Fruit fly (Drosophila melanogaster) whole organism, embryonic: ENCODE measurements around the gene cnc.

Source experiments
- Antp ChIP-seq: fragments of 200-800 bp; sonication (Bioruptor generic); optimal IDR thresholded peaks from 3 replicates; lab custom pipeline; 2016; ENCODE audit warnings: missing biosample characterization, missing genetic modification characterization
- CG10147 ChIP-seq: fragments of 200-800 bp; sonication (Bioruptor generic); optimal IDR thresholded peaks from 2 replicates; lab custom pipeline; 2019; ENCODE audit warnings: missing biosample characterization, mild to moderate bottlenecking, missing genetic modification characterization, moderate library complexity
- CG10654 ChIP-seq: fragments of 200-800 bp; sonication (Bioruptor generic); optimal IDR thresholded peaks from 2 replicates; lab custom pipeline; 2016; ENCODE audit warnings: missing biosample characterization, missing genetic modification characterization
- CG12744 ChIP-seq: fragments of 200-800 bp; sonication (Bioruptor generic); optimal IDR thresholded peaks from 2 replicates; lab custom pipeline; 2016; ENCODE audit warnings: missing biosample characterization, missing genetic modification characterization
- CG14965 ChIP-seq: fragments of 200-800 bp; sonication (Bioruptor generic); optimal IDR thresholded peaks from 2 replicates; lab custom pipeline; 2016; ENCODE audit warnings: missing biosample characterization, missing genetic modification characterization, borderline replicate concordance
- CG1529 ChIP-seq: fragments of 200-800 bp; sonication (Bioruptor generic); optimal IDR thresholded peaks from 3 replicates; lab custom pipeline; 2018; ENCODE audit warnings: missing biosample characterization, missing genetic modification characterization
- CG1602 ChIP-seq: fragments of 200-800 bp; sonication (Bioruptor generic); optimal IDR thresholded peaks from 3 replicates; lab custom pipeline; 2016; ENCODE audit warnings: missing biosample characterization, missing genetic modification characterization
- CG17186 ChIP-seq: fragments of 200-800 bp; sonication (Bioruptor generic); optimal IDR thresholded peaks from 3 replicates; lab custom pipeline; 2017; ENCODE audit warnings: missing biosample characterization, missing genetic modification reagents, missing genetic modification characterization
- CG17385 ChIP-seq: fragments of 200-800 bp; sonication (Bioruptor generic); optimal IDR thresholded peaks from 3 replicates; lab custom pipeline; 2018; ENCODE audit warnings: missing biosample characterization, mild to moderate bottlenecking, missing genetic modification characterization
- CG18599 ChIP-seq: fragments of 200-800 bp; sonication (Bioruptor generic); optimal IDR thresholded peaks from 3 replicates; lab custom pipeline; 2017; ENCODE audit warnings: missing biosample characterization, missing genetic modification characterization, mild to moderate bottlenecking, moderate library complexity, missing genetic modification reagents
- CG2889 ChIP-seq: fragments of 200-800 bp; sonication (Bioruptor generic); IDR thresholded peaks from 3 replicates; pipeline ENCODE4 v1.3.6; 2022; ENCODE audit warnings: missing biosample characterization, missing genetic modification characterization
- CG3163 ChIP-seq: fragments of 200-800 bp; sonication (Bioruptor generic); optimal IDR thresholded peaks from 3 replicates; lab custom pipeline; 2016; ENCODE audit warnings: missing biosample characterization, missing genetic modification characterization
- CG4360 ChIP-seq: fragments of 200-800 bp; sonication (Bioruptor generic); IDR thresholded peaks from 2 replicates; pipeline ENCODE4 v1.3.6; 2022; ENCODE audit warnings: missing biosample characterization, missing genetic modification characterization
- CG6272 ChIP-seq: fragments of 200-800 bp; sonication (Bioruptor generic); IDR thresholded peaks from 2 replicates; pipeline ENCODE4 v1.3.6; 2022; ENCODE audit warnings: missing biosample characterization, missing genetic modification characterization
- CG6791 ChIP-seq: fragments of 200-800 bp; sonication (Bioruptor generic); IDR thresholded peaks from 3 replicates; pipeline ENCODE4 v1.3.6; 2022; ENCODE audit warnings: missing biosample characterization, missing genetic modification characterization; ENCODE audit not compliant: partially characterized antibody
- CG7372 ChIP-seq: fragments of 200-800 bp; sonication (Bioruptor generic); IDR thresholded peaks from 2 replicates; pipeline ENCODE4 v1.3.6; 2022; ENCODE audit warnings: missing biosample characterization, missing genetic modification characterization
- CG8478 ChIP-seq: fragments of >200 bp; optimal IDR thresholded peaks from 2 replicates; lab custom pipeline; 2018
- CG9437 ChIP-seq: fragments of 200-800 bp; sonication (Bioruptor generic); optimal IDR thresholded peaks from 2 replicates; lab custom pipeline; 2018; ENCODE audit warnings: missing biosample characterization, mild to moderate bottlenecking, missing genetic modification characterization
- CG9876 ChIP-seq: fragments of 200-800 bp; sonication (Bioruptor generic); optimal IDR thresholded peaks from 2 replicates; lab custom pipeline; 2016; ENCODE audit warnings: missing biosample characterization, missing genetic modification characterization
- Camta ChIP-seq: fragments of 200-800 bp; sonication (Bioruptor generic); optimal IDR thresholded peaks from 2 replicates; lab custom pipeline; 2016; ENCODE audit warnings: missing biosample characterization, missing genetic modification characterization
- E2f2 ChIP-seq: fragments of 200-800 bp; sonication (Bioruptor generic); IDR thresholded peaks from 2 replicates; pipeline ENCODE4 v1.3.6; 2022; ENCODE audit warnings: missing biosample characterization, missing genetic modification characterization
- Fer2 ChIP-seq: fragments of 200-800 bp; sonication (Bioruptor generic); optimal IDR thresholded peaks from 2 replicates; lab custom pipeline; 2018; ENCODE audit warnings: missing biosample characterization, mild to moderate bottlenecking, missing genetic modification characterization, moderate library complexity
- Hr39 ChIP-seq: fragments of >200 bp; optimal IDR thresholded peaks from 2 replicates; lab custom pipeline; 2017
- Kr ChIP-seq: fragments of 200-800 bp; sonication (Bioruptor generic); optimal IDR thresholded peaks from 2 replicates; lab custom pipeline; 2017; ENCODE audit warnings: missing biosample characterization, mild to moderate bottlenecking, missing genetic modification characterization
- Meics ChIP-seq: fragments of 200-800 bp; sonication (Bioruptor generic); optimal IDR thresholded peaks from 2 replicates; lab custom pipeline; 2017; ENCODE audit warnings: missing biosample characterization, mild to moderate bottlenecking, missing genetic modification characterization
- Myb ChIP-seq: fragments of 200-800 bp; sonication (Bioruptor generic); optimal IDR thresholded peaks from 2 replicates; lab custom pipeline; 2016; ENCODE audit warnings: missing biosample characterization, missing genetic modification characterization
- Ravus ChIP-seq: fragments of 200-800 bp; sonication (Bioruptor generic); IDR thresholded peaks from 2 replicates; pipeline ENCODE4 v1.3.6; 2022; ENCODE audit warnings: missing biosample characterization, missing genetic modification characterization
- Rx ChIP-seq: fragments of 200-800 bp; sonication (Bioruptor generic); IDR thresholded peaks from 2 replicates; pipeline ENCODE4 v1.3.6; 2022; ENCODE audit warnings: missing biosample characterization, missing genetic modification characterization
- Scr ChIP-seq: fragments of 200-800 bp; sonication (Bioruptor generic); IDR thresholded peaks from 2 replicates; pipeline ENCODE4 v1.3.6; 2022; ENCODE audit warnings: missing biosample characterization, missing genetic modification characterization; ENCODE audit not compliant: partially characterized antibody
- chif ChIP-seq, 2 experiments: fragments of 200-800 bp; sonication (Bioruptor generic); optimal IDR thresholded peaks; 3 replicates each; lab custom pipeline; 2016; ENCODE audit warnings: missing biosample characterization in 2 of 2, missing genetic modification characterization in 2 of 2
- chn ChIP-seq: fragments of 200-800 bp; sonication (Bioruptor generic); optimal IDR thresholded peaks from 2 replicates; lab custom pipeline; 2016; ENCODE audit warnings: missing biosample characterization, missing genetic modification characterization
- dpn ChIP-seq, 2 experiments: fragments of 200-800 bp; sonication (Bioruptor generic); optimal IDR thresholded peaks; 3 replicates each; lab custom pipeline; 2016; ENCODE audit warnings: missing biosample characterization in 2 of 2, missing genetic modification characterization in 2 of 2
- ems ChIP-seq: fragments of 200-800 bp; sonication (Bioruptor generic); optimal IDR thresholded peaks from 3 replicates; lab custom pipeline; 2016; ENCODE audit warnings: missing biosample characterization, missing genetic modification characterization
- fd102C ChIP-seq: fragments of 200-800 bp; sonication (Bioruptor generic); optimal IDR thresholded peaks from 2 replicates; lab custom pipeline; 2018; ENCODE audit warnings: missing biosample characterization, mild to moderate bottlenecking, missing genetic modification characterization, moderate library complexity
- fd96Cb ChIP-seq: fragments of 200-800 bp; sonication (Bioruptor generic); optimal IDR thresholded peaks from 2 replicates; lab custom pipeline; 2018; ENCODE audit warnings: missing biosample characterization, mild to moderate bottlenecking, missing genetic modification characterization, moderate library complexity
- grn ChIP-seq: fragments of 200-800 bp; sonication (Bioruptor generic); optimal IDR thresholded peaks from 3 replicates; lab custom pipeline; 2017; ENCODE audit warnings: missing biosample characterization, missing genetic modification characterization
- hkb ChIP-seq, 2 experiments: fragments of 200-800 bp in 1 of 2; fragments of >200 bp in 1 of 2; sonication (Bioruptor generic) in 1 of 2; IDR thresholded peaks in 1 of 2; optimal IDR thresholded peaks in 1 of 2; 2 replicates each; pipeline versions ENCODE4 v1.3.6 to Lab custom; 2017 to 2022; ENCODE audit warnings: missing biosample characterization in 1 of 2, missing genetic modification characterization in 1 of 2
- insv ChIP-seq, 2 experiments: fragments of 200-800 bp; sonication (Bioruptor generic); optimal IDR thresholded peaks; 3 replicates each; lab custom pipeline; 2016 to 2018; ENCODE audit warnings: missing biosample characterization in 2 of 2, missing genetic modification characterization in 2 of 2
- kay ChIP-seq: fragments of 200-800 bp; sonication (Bioruptor generic); optimal IDR thresholded peaks from 2 replicates; lab custom pipeline; 2016; ENCODE audit warnings: missing biosample characterization, missing genetic modification characterization
- lbe ChIP-seq: fragments of 200-800 bp; sonication (Bioruptor generic); optimal IDR thresholded peaks from 2 replicates; lab custom pipeline; 2016; ENCODE audit warnings: missing biosample characterization, mild to moderate bottlenecking, missing genetic modification characterization
- luna ChIP-seq: fragments of 200-800 bp; sonication (Bioruptor generic); optimal IDR thresholded peaks from 2 replicates; lab custom pipeline; 2016; ENCODE audit warnings: missing biosample characterization, missing genetic modification characterization
- pnt ChIP-seq: fragments of 200-800 bp; sonication (Bioruptor generic); optimal IDR thresholded peaks from 3 replicates; lab custom pipeline; 2016; ENCODE audit warnings: missing biosample characterization, missing genetic modification characterization
- ro ChIP-seq: fragments of 200-800 bp; sonication (Bioruptor generic); IDR thresholded peaks from 2 replicates; pipeline ENCODE4 v1.3.6; 2022; ENCODE audit warnings: missing biosample characterization, missing genetic modification characterization
- salm ChIP-seq: fragments of 200-800 bp; sonication (Bioruptor generic); optimal IDR thresholded peaks from 2 replicates; lab custom pipeline; 2018; ENCODE audit warnings: missing biosample characterization, mild to moderate bottlenecking, missing genetic modification characterization
- sc ChIP-seq, 3 experiments: fragments of >200 bp in 2 of 3; fragments of 200-800 bp in 1 of 3; sonication (Bioruptor generic) in 1 of 3; optimal IDR thresholded peaks; 2 replicates in 2 of 3; 3 replicates in 1 of 3; lab custom pipeline; 2017; ENCODE audit warnings: mild to moderate bottlenecking in 1 of 3, missing biosample characterization in 1 of 3, missing genetic modification characterization in 1 of 3, missing genetic modification reagents in 1 of 3
- seq ChIP-seq: fragments of 200-800 bp; sonication (Bioruptor generic); IDR thresholded peaks from 2 replicates; pipeline ENCODE4 v1.3.6; 2022; ENCODE audit warnings: missing biosample characterization, missing genetic modification characterization
- sob ChIP-seq: fragments of 200-800 bp; sonication (Bioruptor generic); IDR thresholded peaks from 2 replicates; pipeline ENCODE4 v1.3.6; 2022; ENCODE audit warnings: missing biosample characterization, missing genetic modification characterization
- sr ChIP-seq: fragments of 200-800 bp; sonication (Bioruptor generic); IDR thresholded peaks from 3 replicates; pipeline ENCODE4 v1.3.6; 2022; ENCODE audit warnings: missing biosample characterization, missing genetic modification characterization
- wdn ChIP-seq: fragments of 200-800 bp; sonication (Bioruptor generic); IDR thresholded peaks from 2 replicates; pipeline ENCODE4 v1.3.6; 2022; ENCODE audit warnings: missing biosample characterization, missing genetic modification characterization
- zen2 ChIP-seq: fragments of 200-800 bp; sonication (Bioruptor generic); IDR thresholded peaks from 3 replicates; pipeline ENCODE4 v1.3.6; 2022; ENCODE audit warnings: missing biosample characterization, missing genetic modification characterization; ENCODE audit not compliant: partially characterized antibody

Gene cnc

DNA sequence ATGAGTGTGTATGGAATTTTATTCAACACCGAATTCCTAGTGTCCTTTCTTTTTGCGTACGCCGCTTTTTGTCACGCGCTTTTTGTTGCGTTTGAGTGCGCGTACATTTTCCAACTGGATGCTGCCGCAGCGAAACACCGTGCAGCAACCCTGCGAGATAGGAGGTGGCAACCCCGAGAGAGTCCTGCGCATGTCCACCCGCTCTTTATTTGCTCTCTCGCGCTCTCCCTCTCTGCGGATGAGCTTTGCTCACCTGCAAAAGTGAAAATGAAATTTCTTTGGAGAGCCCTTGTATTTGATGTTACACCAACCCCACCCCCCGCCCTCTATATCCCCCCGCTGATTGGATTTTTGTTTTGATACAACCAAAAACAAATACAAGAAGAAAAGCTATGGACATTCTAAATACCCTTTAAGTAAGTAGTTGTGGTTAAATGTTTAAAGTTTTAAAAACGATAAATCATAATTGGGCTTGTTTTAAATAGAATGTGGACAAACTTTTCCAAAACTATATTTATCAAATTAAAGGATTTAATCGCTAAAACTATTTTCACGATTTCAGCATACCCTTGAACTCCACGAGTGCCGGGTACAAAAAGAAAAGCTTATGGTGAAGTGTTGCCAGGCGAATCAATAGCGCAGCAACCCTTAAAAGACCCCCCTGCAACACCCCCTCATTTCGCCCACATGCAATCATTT is 13.6 kb upstream of the cnc start (continued):
- TF ChIP-seq CG14965 (GFP tag; lab: Kevin White, UChicago) (no peak), CG7372 (GFP tag; lab: Robert Waterston, UW) (peak; percentile 45; the same call in 1 of the 2 replicates), chif (GFP tag; optimal IDR thresholded peaks at IDR 0.05; lab: Kevin White, UChicago) (peak; percentile 2 to 27), hkb (optimal IDR thresholded peaks at IDR 0.05; lab: Kevin White, UChicago) (no peak), hkb (GFP tag; IDR thresholded peaks at IDR 0.05; lab: Robert Waterston, UW) (peak; percentile 75), CG17385 (GFP tag; lab: Kevin White, UChicago) (peak; percentile 61), zen2 (GFP tag; lab: Robert Waterston, UW) (no peak), CG17186 (GFP tag; lab: Kevin White, UChicago) (no peak), Myb (GFP tag; lab: Kevin White, UChicago) (peak; percentile 20), dpn (GFP tag; optimal IDR thresholded peaks at IDR 0.05; lab: Kevin White, UChicago) (peak in 1 of 2 experiments; percentile 45), CG9876 (GFP tag; lab: Kevin White, UChicago) (no peak), CG1602 (GFP tag; lab: Kevin White, UChicago) (peak; percentile 20), CG2889 (GFP tag; lab: Robert Waterston, UW) (no peak), lbe (GFP tag; lab: Kevin White, UChicago) (no peak), salm (tag; lab: Kevin White, UChicago) (peak; percentile 40), CG4360 (GFP tag; lab: Robert Waterston, UW) (peak; percentile 55), sob (GFP tag; lab: Robert Waterston, UW) (peak; percentile 66), luna (GFP tag; lab: Kevin White, UChicago) (no peak), Kr (GFP tag; lab: Kevin White, UChicago) (no peak), kay (GFP tag; lab: Kevin White, UChicago) (peak; percentile 30), E2f2 (GFP tag; lab: Robert Waterston, UW) (peak; percentile 53; the same call in 1 of the 2 replicates), fd96Cb (tag; lab: Kevin White, UChicago) (peak; percentile 75), ro (no peak), Fer2 (tag; lab: Kevin White, UChicago) (peak; percentile 30), CG1529 (GFP tag; lab: Kevin White, UChicago) (peak; percentile 15), sr (no peak), grn (GFP tag; lab: Kevin White, UChicago) (no peak), Hr39 (no peak), Scr (GFP tag; lab: Robert Waterston, UW) (no peak), Rx (GFP tag; lab: Robert Waterston, UW) (peak; percentile 15; the same call in 1 of the 2 replicates), CG10654 (GFP tag; lab: Kevin White, UChicago) (peak; percentile 28), CG18599 (GFP tag; lab: Kevin White, UChicago) (peak; percentile 93), Antp (GFP tag; lab: Kevin White, UChicago) (peak; percentile 62), seq (peak; percentile 70; the same call in 1 of the 2 replicates), CG3163 (peak; percentile 4), sc (optimal IDR thresholded peaks at IDR 0.05; lab: Kevin White, UChicago) (no peak), sc (GFP tag; optimal IDR thresholded peaks at IDR 0.05; lab: Kevin White, UChicago) (peak; percentile 9), CG6272 (GFP tag; lab: Robert Waterston, UW) (peak; percentile 64), Camta (peak; percentile 27), CG9437 (GFP tag; lab: Kevin White, UChicago) (peak; percentile 36), CG10147 (GFP tag; lab: Kevin White, UChicago) (peak; percentile 78), CG6791 (GFP tag; lab: Robert Waterston, UW) (no peak), Meics (GFP tag; lab: Kevin White, UChicago) (peak; percentile 83), CG8478 (lab: Kevin White, UChicago) (no peak), insv (GFP tag; optimal IDR thresholded peaks at IDR 0.05; lab: Kevin White, UChicago) (no peak), fd102C (GFP tag; lab: Kevin White, UChicago) (no peak), chn (no peak), pnt (GFP tag; lab: Kevin White, UChicago) (peak; percentile 35), Ravus (GFP tag; lab: Robert Waterston, UW) (no peak; the same call in 1 of the 2 replicates), CG12744 (GFP tag; lab: Kevin White, UChicago) (no peak), ems (GFP tag; lab: Kevin White, UChicago) (peak; percentile 31), wdn (GFP tag; lab: Robert Waterston, UW) (peak; percentile 64)
